Fruit fly (Drosophila melanogaster) whole organism, pupa: ENCODE data around the gene mld.

Source experiments
- CG10348 ChIP-seq: fragments of 200-800 bp; sonication (Bioruptor generic); IDR thresholded peaks from 2 replicates; pipeline ENCODE4 v1.3.6; 2022; ENCODE audit warnings: missing biosample characterization, missing genetic modification characterization
- CG12605 ChIP-seq: fragments of 200-800 bp; sonication (Bioruptor generic); IDR thresholded peaks from 2 replicates; pipeline ENCODE4 v1.3.6; 2022; ENCODE audit warnings: missing biosample characterization, missing genetic modification characterization
- CG13204 ChIP-seq: fragments of 200-800 bp; sonication (Bioruptor generic); optimal IDR thresholded peaks from 2 replicates; lab custom pipeline; 2018; ENCODE audit warnings: missing biosample characterization, mild to moderate bottlenecking, missing genetic modification characterization, moderate library complexity
- CG14655 ChIP-seq: fragments of 200-800 bp; sonication (Bioruptor generic); optimal IDR thresholded peaks from 3 replicates; lab custom pipeline; 2017; ENCODE audit warnings: mild to moderate bottlenecking, missing biosample characterization, missing genetic modification reagents, missing genetic modification characterization
- CG15710 ChIP-seq: fragments of 200-800 bp; sonication (Bioruptor generic); optimal IDR thresholded peaks from 2 replicates; lab custom pipeline; 2018; ENCODE audit warnings: missing biosample characterization, mild to moderate bottlenecking, missing genetic modification characterization, moderate library complexity
- CG17806 ChIP-seq: fragments of 200-800 bp; sonication (Bioruptor generic); optimal IDR thresholded peaks from 2 replicates; lab custom pipeline; 2018; ENCODE audit warnings: missing biosample characterization, mild to moderate bottlenecking, missing genetic modification characterization, moderate library complexity
- CG32121 ChIP-seq: fragments of 200-800 bp; sonication (Bioruptor generic); IDR thresholded peaks from 2 replicates; pipeline ENCODE4 v1.3.6; 2022; ENCODE audit warnings: missing biosample characterization, missing genetic modification characterization
- CG34367 ChIP-seq: fragments of 200-800 bp; sonication (Bioruptor generic); optimal IDR thresholded peaks from 2 replicates; lab custom pipeline; 2018; ENCODE audit warnings: missing biosample characterization, mild to moderate bottlenecking, missing genetic modification characterization
- CG4496 ChIP-seq: fragments of 200-800 bp; sonication (Bioruptor generic); IDR thresholded peaks from 3 replicates; pipeline ENCODE4 v1.3.6; 2022; ENCODE audit warnings: missing biosample characterization, missing genetic modification characterization
- CG8159 ChIP-seq: fragments of 200-800 bp; sonication (Bioruptor generic); optimal IDR thresholded peaks from 3 replicates; lab custom pipeline; 2018; ENCODE audit warnings: missing biosample characterization, mild to moderate bottlenecking, missing genetic modification characterization, moderate library complexity
- CG8301 ChIP-seq: fragments of 200-800 bp; sonication (Bioruptor generic); optimal IDR thresholded peaks from 2 replicates; lab custom pipeline; 2018; ENCODE audit warnings: missing biosample characterization, mild to moderate bottlenecking, missing genetic modification characterization
- CG9948 ChIP-seq: fragments of 200-800 bp; sonication (Bioruptor generic); optimal IDR thresholded peaks from 2 replicates; lab custom pipeline; 2018; ENCODE audit warnings: missing biosample characterization, mild to moderate bottlenecking, missing genetic modification characterization, moderate library complexity
- D1 ChIP-seq: fragments of 200-800 bp; sonication (Bioruptor generic); optimal IDR thresholded peaks from 2 replicates; lab custom pipeline; 2018; ENCODE audit warnings: missing biosample characterization, mild to moderate bottlenecking, missing genetic modification characterization, moderate library complexity
- EcR ChIP-seq: fragments of 200-800 bp; sonication (Bioruptor generic); optimal IDR thresholded peaks from 3 replicates; lab custom pipeline; 2019; ENCODE audit warnings: missing biosample characterization, missing genetic modification characterization, mild to moderate bottlenecking, moderate library complexity, missing genetic modification reagents
- Ets98B ChIP-seq: fragments of 200-800 bp; sonication (Bioruptor generic); IDR thresholded peaks from 2 replicates; pipeline ENCODE4 v1.3.6; 2022; ENCODE audit warnings: missing biosample characterization, missing genetic modification characterization
- Pif1A ChIP-seq: fragments of 200-800 bp; sonication (Bioruptor generic); optimal IDR thresholded peaks from 3 replicates; lab custom pipeline; 2016; ENCODE audit warnings: missing biosample characterization, missing genetic modification characterization
- Pif1B ChIP-seq: fragments of 200-800 bp; sonication (Bioruptor generic); optimal IDR thresholded peaks from 3 replicates; lab custom pipeline; 2016; ENCODE audit warnings: missing biosample characterization, missing genetic modification characterization
- Snoo ChIP-seq: fragments of 200-800 bp; sonication (Bioruptor generic); optimal IDR thresholded peaks from 3 replicates; lab custom pipeline; 2017; ENCODE audit warnings: missing biosample characterization, mild to moderate bottlenecking, missing genetic modification characterization, inconsistent platforms
- fd96Ca ChIP-seq: fragments of 200-800 bp; sonication (Bioruptor generic); IDR thresholded peaks from 3 replicates; pipeline ENCODE4 v1.3.6; 2022; ENCODE audit warnings: missing biosample characterization, missing genetic modification characterization
- gl ChIP-seq: fragments of 200-800 bp; sonication (Bioruptor generic); optimal IDR thresholded peaks from 2 replicates; lab custom pipeline; 2018; ENCODE audit warnings: missing biosample characterization, mild to moderate bottlenecking, missing genetic modification characterization
- rn ChIP-seq: fragments of 200-800 bp; sonication (Bioruptor generic); IDR thresholded peaks from 2 replicates; pipeline ENCODE4 v1.3.6; 2022; ENCODE audit warnings: missing biosample characterization, missing genetic modification characterization

The mld gene

DNA sequence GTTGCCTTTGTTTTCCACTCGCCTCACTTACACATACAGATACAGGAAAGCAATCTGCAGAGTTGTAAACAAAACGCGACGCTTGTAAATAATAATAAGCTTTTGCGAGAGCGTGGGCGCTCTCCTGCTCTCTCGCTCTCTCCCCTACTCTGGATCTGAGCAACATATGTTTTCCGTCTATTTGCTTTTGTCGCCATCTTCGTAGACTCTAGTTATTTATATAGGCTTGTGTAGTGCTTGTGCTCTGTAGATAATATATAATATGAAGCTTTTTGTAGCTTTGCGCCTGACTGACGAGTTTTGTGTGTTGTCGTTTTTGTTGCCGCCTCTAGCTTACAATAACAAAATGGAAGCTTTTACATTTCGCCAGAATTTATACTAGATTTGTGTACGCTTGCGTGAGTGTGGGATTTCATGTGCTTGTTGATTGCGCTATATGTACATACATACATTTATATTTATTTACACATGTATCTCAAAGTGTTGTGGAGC is 19.7 kb upstream of the mld start:
- peak; percentile 57; the same call in 1 of the 2 replicates for TF ChIP-seq CG32121 (GFP tag; lab: Robert Waterston, UW)
- TF ChIP-seq CG9948 (tag; lab: Kevin White, UChicago), result no peak
- TF ChIP-seq CG14655 (GFP tag; lab: Kevin White, UChicago), result peak; percentile 6
- no peak for TF ChIP-seq D1 (tag; lab: Kevin White, UChicago)
- no peak for TF ChIP-seq Snoo (tag; lab: Kevin White, UChicago)
- TF ChIP-seq Ets98B (GFP tag; lab: Robert Waterston, UW), result peak; percentile 73
- TF ChIP-seq gl (tag; lab: Kevin White, UChicago), result peak; percentile 35
- TF ChIP-seq CG8159 (tag; lab: Kevin White, UChicago), result no peak
- no peak for TF ChIP-seq CG15710 (tag; lab: Kevin White, UChicago)
- peak; percentile 75 for TF ChIP-seq EcR (GFP tag; lab: Kevin White, UChicago)
- TF ChIP-seq Pif1B (GFP tag; lab: Kevin White, UChicago), result peak; percentile 63
- TF ChIP-seq CG13204, result peak; percentile 21
- no peak for TF ChIP-seq rn (GFP tag; lab: Robert Waterston, UW)
- no peak for TF ChIP-seq CG10348 (GFP tag; lab: Robert Waterston, UW)
- no peak for TF ChIP-seq CG8301 (tag; lab: Kevin White, UChicago)
- peak; percentile 60; the same call in 1 of the 3 replicates for TF ChIP-seq CG4496 (GFP tag; lab: Robert Waterston, UW)
- TF ChIP-seq fd96Ca (GFP tag; lab: Robert Waterston, UW), result no peak
- peak; percentile 76 for TF ChIP-seq Pif1A (GFP tag; lab: Kevin White, UChicago)
- TF ChIP-seq CG17806 (tag; lab: Kevin White, UChicago), result no peak
- TF ChIP-seq CG12605 (GFP tag; lab: Robert Waterston, UW), result peak; percentile 60
- TF ChIP-seq CG34367, result no peak

DNA sequence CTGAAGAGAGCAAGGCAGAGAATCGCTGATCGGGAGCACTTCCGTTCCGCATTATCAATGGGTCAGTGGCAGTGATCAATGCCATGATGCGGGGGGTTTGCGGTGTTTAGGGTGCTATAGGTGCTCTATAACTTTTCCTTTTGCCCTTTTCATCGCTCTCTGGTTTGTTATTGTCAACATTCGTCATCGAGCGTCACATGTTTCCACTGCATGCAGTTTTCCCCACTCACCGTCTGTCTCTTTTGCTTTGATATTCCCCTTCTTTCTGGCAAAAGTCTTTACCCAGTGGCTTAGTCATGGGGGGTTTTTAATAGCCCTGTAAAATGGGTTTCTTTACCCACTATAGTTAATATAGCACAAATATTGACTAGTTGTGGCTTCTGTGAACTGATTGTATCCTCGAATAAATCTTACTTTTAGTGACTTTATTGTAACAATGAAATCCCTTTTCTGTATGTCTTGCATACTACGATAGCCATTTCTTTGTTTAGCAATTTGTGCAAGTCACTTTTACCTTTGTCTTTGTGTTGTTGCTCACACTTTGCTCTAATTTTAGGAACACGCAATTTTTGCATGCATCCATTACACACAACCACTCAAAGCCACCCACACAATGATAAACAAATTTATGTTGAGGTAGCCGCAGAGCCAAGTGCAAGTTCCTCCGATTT is 18.6 kb upstream of the mld start:
- peak; percentile 15 for TF ChIP-seq Ets98B (GFP tag; lab: Robert Waterston, UW)
- peak; percentile 51; the same call in 2 of the 3 replicates for TF ChIP-seq CG4496 (GFP tag; lab: Robert Waterston, UW)
- peak; percentile 78 for TF ChIP-seq EcR (GFP tag; lab: Kevin White, UChicago)
- no peak for TF ChIP-seq CG12605 (GFP tag; lab: Robert Waterston, UW)

DNA sequence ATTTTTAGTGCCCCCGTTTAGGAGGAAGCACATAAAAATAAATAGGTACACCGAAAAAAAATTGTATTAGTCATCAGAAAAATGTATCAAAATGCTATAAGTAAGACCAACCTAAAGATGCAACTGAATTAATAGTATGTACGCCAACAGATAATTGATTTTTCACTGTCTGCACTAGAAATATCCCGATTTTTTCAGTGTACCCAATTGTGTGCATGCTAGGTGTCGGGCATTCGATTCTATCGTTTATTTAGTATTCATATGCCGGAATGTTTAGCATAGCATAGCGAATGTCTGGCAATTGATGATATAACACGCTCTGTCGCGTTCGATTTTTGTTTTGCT is 18.1 kb upstream of the mld start:
- TF ChIP-seq D1 (tag; lab: Kevin White, UChicago) (no peak), CG8159 (tag; lab: Kevin White, UChicago) (no peak), CG14655 (GFP tag; lab: Kevin White, UChicago) (peak; percentile 65), gl (tag; lab: Kevin White, UChicago) (no peak), CG15710 (tag; lab: Kevin White, UChicago) (peak; percentile 4), CG4496 (GFP tag; lab: Robert Waterston, UW) (peak; percentile 89), CG13204 (no peak), fd96Ca (GFP tag; lab: Robert Waterston, UW) (peak; percentile 82), EcR (GFP tag; lab: Kevin White, UChicago) (no peak), rn (GFP tag; lab: Robert Waterston, UW) (peak; percentile 17; the same call in 1 of the 2 replicates), CG32121 (GFP tag; lab: Robert Waterston, UW) (peak; percentile 88), Snoo (tag; lab: Kevin White, UChicago) (peak; percentile 8), CG10348 (GFP tag; lab: Robert Waterston, UW) (peak; percentile 61), CG12605 (GFP tag; lab: Robert Waterston, UW) (peak; percentile 58), Pif1B (GFP tag; lab: Kevin White, UChicago) (peak; percentile 2), Ets98B (GFP tag; lab: Robert Waterston, UW) (peak; percentile 84), Pif1A (GFP tag; lab: Kevin White, UChicago) (peak; percentile 50), CG9948 (tag; lab: Kevin White, UChicago) (no peak), CG17806 (tag; lab: Kevin White, UChicago) (no peak), CG8301 (tag; lab: Kevin White, UChicago) (peak; percentile 65)

DNA sequence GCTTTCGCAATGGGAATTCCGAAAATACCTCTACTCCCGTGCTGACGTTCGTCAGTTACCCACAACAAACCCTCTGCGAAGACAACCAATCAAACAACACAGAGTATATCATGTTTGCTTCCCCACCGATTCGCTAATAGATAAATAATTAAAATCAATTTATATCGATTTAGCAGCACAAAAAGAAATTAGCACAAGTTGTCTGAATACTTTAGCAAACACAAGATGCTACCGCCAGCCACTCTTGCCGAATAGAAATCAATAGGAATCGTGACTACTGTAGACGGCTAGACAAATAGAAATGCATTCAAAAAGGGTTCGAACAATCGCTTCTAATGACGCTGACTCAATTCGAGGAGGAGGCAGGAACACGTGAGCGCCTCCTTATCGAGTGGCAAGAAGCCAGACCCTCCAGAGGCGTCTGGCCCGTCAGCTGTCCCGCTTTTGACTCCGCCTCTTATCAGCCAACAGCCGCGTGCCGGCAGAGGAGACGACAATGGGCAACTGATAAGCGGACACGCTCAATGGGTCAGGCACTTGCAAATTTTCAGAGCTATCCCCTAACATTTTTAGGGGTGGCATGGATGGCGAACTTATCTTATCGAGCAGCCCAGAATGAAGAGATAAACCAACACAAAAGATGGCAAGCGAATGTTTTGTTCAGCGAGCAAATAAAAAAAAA is 17.1 kb upstream of the mld start:
- TF ChIP-seq CG10348 (GFP tag; lab: Robert Waterston, UW) (no peak), EcR (GFP tag; lab: Kevin White, UChicago) (peak; percentile 18), CG8159 (tag; lab: Kevin White, UChicago) (no peak)

DNA sequence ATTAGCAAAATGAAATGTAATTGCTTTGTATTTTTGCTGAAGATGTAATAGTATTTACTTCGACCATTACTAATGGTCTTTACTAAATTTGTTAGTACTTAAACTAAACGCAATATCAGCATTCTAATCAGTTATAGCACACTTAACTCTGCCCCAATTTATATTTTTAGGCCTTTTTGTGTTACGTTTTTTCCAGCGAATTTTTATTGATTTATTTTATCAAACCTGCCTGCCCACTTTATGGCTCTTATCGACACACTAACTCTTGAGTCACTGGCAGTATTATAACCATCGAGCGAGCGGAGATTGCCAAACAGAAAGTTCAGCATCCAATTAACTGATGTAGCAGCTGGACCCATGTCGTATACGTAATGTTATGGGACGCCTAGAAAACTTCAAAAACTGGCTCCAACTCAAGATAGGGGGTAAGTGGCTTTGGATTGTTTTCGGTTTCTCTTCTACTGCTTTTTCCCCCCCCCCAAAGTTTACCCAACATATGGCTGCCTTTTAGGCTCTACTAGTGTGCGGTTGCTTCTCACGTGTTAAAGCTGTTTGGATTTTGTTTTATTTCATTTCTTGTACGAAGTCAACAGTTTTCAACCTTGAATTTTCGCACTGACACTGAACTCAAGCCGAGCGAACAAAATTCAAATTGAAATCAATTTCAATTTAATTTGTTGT is 15.6 kb upstream of the mld start:
- TF ChIP-seq CG14655 (GFP tag; lab: Kevin White, UChicago), result no peak
- TF ChIP-seq CG9948 (tag; lab: Kevin White, UChicago), result no peak
- no peak for TF ChIP-seq gl (tag; lab: Kevin White, UChicago)
- TF ChIP-seq CG13204, result no peak
- no peak for TF ChIP-seq Pif1A (GFP tag; lab: Kevin White, UChicago)
- no peak for TF ChIP-seq CG8159 (tag; lab: Kevin White, UChicago)
- no peak for TF ChIP-seq CG12605 (GFP tag; lab: Robert Waterston, UW)
- TF ChIP-seq CG17806 (tag; lab: Kevin White, UChicago), result no peak
- no peak for TF ChIP-seq Ets98B (GFP tag; lab: Robert Waterston, UW)
- no peak for TF ChIP-seq rn (GFP tag; lab: Robert Waterston, UW)
- TF ChIP-seq Snoo (tag; lab: Kevin White, UChicago), result no peak
- TF ChIP-seq CG34367, result no peak
- no peak for TF ChIP-seq fd96Ca (GFP tag; lab: Robert Waterston, UW)
- no peak for TF ChIP-seq D1 (tag; lab: Kevin White, UChicago)
- TF ChIP-seq CG10348 (GFP tag; lab: Robert Waterston, UW), result no peak
- TF ChIP-seq CG8301 (tag; lab: Kevin White, UChicago), result no peak
- TF ChIP-seq Pif1B (GFP tag; lab: Kevin White, UChicago), result no peak
- TF ChIP-seq CG4496 (GFP tag; lab: Robert Waterston, UW), result no peak
